Comparison of ENCODE assay signal across 4 worm cellular contexts in the genomic region with DNA sequence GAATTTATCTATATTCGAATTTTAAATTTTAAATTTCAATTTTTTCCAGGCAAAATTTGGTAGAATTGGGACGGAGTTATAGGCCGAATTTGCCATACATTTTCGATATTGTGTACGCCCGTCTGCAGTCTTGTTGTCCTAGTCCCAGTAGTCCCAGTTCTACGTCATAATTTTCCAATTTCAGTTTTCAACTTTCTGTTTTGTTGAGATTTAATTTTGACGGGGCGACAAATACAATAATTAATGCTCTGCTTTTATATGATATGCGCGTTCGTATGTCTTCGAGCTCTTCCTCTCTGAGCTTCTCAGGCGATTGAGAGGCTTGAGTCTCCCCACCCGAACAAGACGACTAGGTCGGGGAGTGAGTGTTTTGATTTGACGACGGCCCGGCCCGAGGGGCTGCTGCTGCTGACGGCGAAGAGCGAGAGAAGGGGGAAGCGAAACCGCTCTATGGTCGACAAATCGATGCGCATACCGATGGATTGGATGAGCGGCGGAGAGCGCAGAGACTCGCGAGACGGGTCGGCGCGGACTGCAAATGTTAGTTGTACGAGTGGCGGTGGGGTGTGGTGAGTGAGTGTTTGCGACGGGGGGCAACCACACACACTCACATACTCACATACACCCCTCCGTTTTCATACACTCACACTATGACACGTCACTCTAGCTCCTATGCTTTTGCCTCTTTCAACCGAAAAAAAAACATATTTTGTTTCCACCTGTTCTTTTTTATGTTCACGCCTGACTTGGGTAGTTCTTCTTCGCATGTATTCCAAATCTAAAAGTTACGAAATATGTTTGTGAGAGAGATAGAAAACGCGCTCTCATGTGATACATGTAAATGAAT.
TF ChIP-seq lines count a peak whose summit lies in the region.

No protein-coding gene starts in this region.

TF ChIP-seq in whole organism, L2 larva, 48 proteins besides CTCF, POLR2A, EP300 and RAD21 (continued from another document):
- TF ChIP-seq elt-1 (tag; optimal IDR thresholded peaks at IDR 0.05; lab: Kevin White, UChicago) = no peak
- TF ChIP-seq nhr-21 (tag; optimal IDR thresholded peaks at IDR 0.05; lab: Kevin White, UChicago) = peak; percentile 64
- TF ChIP-seq fos-1 (tag; optimal IDR thresholded peaks at IDR 0.05; lab: Kevin White, UChicago) = peak; percentile 86
- TF ChIP-seq unc-39 (tag; optimal IDR thresholded peaks at IDR 0.05; lab: Kevin White, UChicago) = no peak
- no peak for TF ChIP-seq elt-3 (tag; optimal IDR thresholded peaks at IDR 0.05; lab: Kevin White, UChicago)
- peak; percentile 67 for TF ChIP-seq ama-1 (optimal IDR thresholded peaks at IDR 0.05; lab: Kevin White, UChicago)
- peak; percentile 50 for TF ChIP-seq unc-55 (GFP tag; optimal IDR thresholded peaks at IDR 0.05; lab: Kevin White, UChicago)
- no peak for TF ChIP-seq ZK546.5 (tag; optimal IDR thresholded peaks at IDR 0.05; lab: Kevin White, UChicago)
- peak in 1 of 2 experiments; percentile 46 for TF ChIP-seq lsy-2 (tag; optimal IDR thresholded peaks at IDR 0.05; lab: Kevin White, UChicago)
- TF ChIP-seq nhr-10 (tag; optimal IDR thresholded peaks at IDR 0.05; lab: Kevin White, UChicago) = no peak
- no peak for TF ChIP-seq unc-62 (GFP tag; optimal IDR thresholded peaks at IDR 0.05; lab: Kevin White, UChicago)
- no peak for TF ChIP-seq ztf-11 (tag; optimal IDR thresholded peaks at IDR 0.05; lab: Kevin White, UChicago)
- TF ChIP-seq lin-11 (tag; optimal IDR thresholded peaks at IDR 0.05; lab: Kevin White, UChicago) = peak; percentile 56
- peak; percentile 50 for TF ChIP-seq ztf-4 (tag; optimal IDR thresholded peaks at IDR 0.05; lab: Kevin White, UChicago)
- no peak for TF ChIP-seq nhr-23 (tag; optimal IDR thresholded peaks at IDR 0.05; lab: Kevin White, UChicago)
- peak; percentile 78 for TF ChIP-seq sem-4 (tag; optimal IDR thresholded peaks at IDR 0.05; lab: Kevin White, UChicago)
- TF ChIP-seq aly-2 (tag; optimal IDR thresholded peaks at IDR 0.05; lab: Kevin White, UChicago) = no peak
- TF ChIP-seq Y55F3AM.14 (GFP tag; optimal IDR thresholded peaks at IDR 0.05; lab: Kevin White, UChicago) = peak; percentile 48
- TF ChIP-seq nhr-6 (tag; optimal IDR thresholded peaks at IDR 0.05; lab: Kevin White, UChicago) = no peak
- no peak for TF ChIP-seq ceh-82 (tag; optimal IDR thresholded peaks at IDR 0.05; lab: Kevin White, UChicago)
- TF ChIP-seq nhr-25 (tag; optimal IDR thresholded peaks at IDR 0.05; lab: Kevin White, UChicago) = peak; percentile 75
- peak; percentile 90 for TF ChIP-seq sma-9 (GFP tag; optimal IDR thresholded peaks at IDR 0.05; lab: Kevin White, UChicago)
- no peak for TF ChIP-seq sma-9 (tag; optimal IDR thresholded peaks at IDR 0.05; lab: Kevin White, UChicago)
- no peak for TF ChIP-seq nhr-237 (tag; optimal IDR thresholded peaks at IDR 0.05; lab: Kevin White, UChicago)
- no peak for TF ChIP-seq nhr-77 (tag; optimal IDR thresholded peaks at IDR 0.05; lab: Kevin White, UChicago)
- no peak for TF ChIP-seq peb-1 (tag; optimal IDR thresholded peaks at IDR 0.05; lab: Kevin White, UChicago)
- TF ChIP-seq C34F6.9 (tag; optimal IDR thresholded peaks at IDR 0.05; lab: Kevin White, UChicago) = peak; percentile 70
- peak; percentile 60 for TF ChIP-seq mab-5 (tag; optimal IDR thresholded peaks at IDR 0.05; lab: Kevin White, UChicago)

TF ChIP-seq in whole organism, L4 larva, 104 proteins besides CTCF, POLR2A, EP300 and RAD21 (continued from another document and continues in another):
- TF ChIP-seq nhr-77 (tag; optimal IDR thresholded peaks at IDR 0.05; lab: Kevin White, UChicago) = peak; percentile 49
- TF ChIP-seq Y48G9A.11 (GFP tag; IDR thresholded peaks at IDR 0.05; lab: Robert Waterston, UW) = no peak
- TF ChIP-seq ctbp-1 (GFP tag; IDR thresholded peaks at IDR 0.05; lab: Robert Waterston, UW) = peak; percentile 55; the same call in 1 of the 2 replicates
- TF ChIP-seq nhr-28 (tag; optimal IDR thresholded peaks at IDR 0.05; lab: Kevin White, UChicago) = peak; percentile 79
- peak; percentile 36 for TF ChIP-seq fkh-10 (GFP tag; optimal IDR thresholded peaks at IDR 0.05; lab: Kevin White, UChicago)
- peak; percentile 50 for TF ChIP-seq T20F7.1 (GFP tag; optimal IDR thresholded peaks at IDR 0.05; lab: Kevin White, UChicago)
- TF ChIP-seq F49E8.2 (tag; optimal IDR thresholded peaks at IDR 0.05; lab: Kevin White, UChicago; ENCODE audit: borderline replicate concordance) = no peak
- TF ChIP-seq Y5F2A.4 (GFP tag; optimal IDR thresholded peaks at IDR 0.05; lab: Kevin White, UChicago) = no peak
- peak; percentile 37 for TF ChIP-seq nhr-10 (tag; optimal IDR thresholded peaks at IDR 0.05; lab: Kevin White, UChicago)
- no peak for TF ChIP-seq fos-1 (tag; optimal IDR thresholded peaks at IDR 0.05; lab: Kevin White, UChicago)
- TF ChIP-seq arid-1 (GFP tag; conservative IDR thresholded peaks at IDR 0.05; lab: Robert Waterston, UW) = peak; percentile 70
- no peak for TF ChIP-seq lin-15B (tag; optimal IDR thresholded peaks at IDR 0.05; lab: Kevin White, UChicago)
- TF ChIP-seq dmd-6 (GFP tag; IDR thresholded peaks at IDR 0.05; lab: Robert Waterston, UW) = peak; percentile 80
- TF ChIP-seq mdl-1 (tag; optimal IDR thresholded peaks at IDR 0.05; lab: Kevin White, UChicago) = peak; percentile 45 to 83
- TF ChIP-seq dmd-9 (GFP tag; IDR thresholded peaks at IDR 0.05; lab: Robert Waterston, UW) = no peak
- TF ChIP-seq hlh-11 (tag; optimal IDR thresholded peaks at IDR 0.05; lab: Kevin White, UChicago) = peak; percentile 95
- TF ChIP-seq aha-1 (tag; lab: Kevin White, UChicago) = peak; percentile 97
- TF ChIP-seq nhr-237 (tag; optimal IDR thresholded peaks at IDR 0.05; lab: Kevin White, UChicago) = no peak
- no peak for TF ChIP-seq nhr-41 (GFP tag; IDR thresholded peaks at IDR 0.05; lab: Robert Waterston, UW)
- TF ChIP-seq jun-1 (tag; optimal IDR thresholded peaks at IDR 0.05; lab: Kevin White, UChicago) = no peak
- TF ChIP-seq madf-9 (GFP tag; conservative IDR thresholded peaks at IDR 0.05; lab: Robert Waterston, UW) = peak; percentile 60; the same call in 1 of the 2 replicates
- TF ChIP-seq attf-4 (tag; optimal IDR thresholded peaks at IDR 0.05; lab: Kevin White, UChicago) = no peak
- TF ChIP-seq nhr-102 (tag; optimal IDR thresholded peaks at IDR 0.05; lab: Kevin White, UChicago) = peak; percentile 20
- TF ChIP-seq zag-1 (tag; optimal IDR thresholded peaks at IDR 0.05; lab: Kevin White, UChicago) = peak; percentile 42
- TF ChIP-seq mxl-3 (GFP tag; optimal IDR thresholded peaks at IDR 0.05; lab: Kevin White, UChicago) = peak; percentile 89
- peak; percentile 61; the same call in 1 of the 2 replicates for TF ChIP-seq tra-1 (GFP tag; IDR thresholded peaks at IDR 0.05; lab: Robert Waterston, UW)
- 0 out of 2 replicates have a peak, but pooled peaks have one; percentile 31 for TF ChIP-seq zfp-3 (GFP tag; conservative IDR thresholded peaks at IDR 0.05; lab: Robert Waterston, UW)
- TF ChIP-seq nhr-11 (tag; optimal IDR thresholded peaks at IDR 0.05; lab: Kevin White, UChicago) = peak; percentile 88
- TF ChIP-seq lin-38 (GFP tag; IDR thresholded peaks at IDR 0.05; lab: Robert Waterston, UW) = peak; percentile 59
- no peak for TF ChIP-seq unc-130 (GFP tag; optimal IDR thresholded peaks at IDR 0.05; lab: Kevin White, UChicago)
- TF ChIP-seq dve-1 (tag; optimal IDR thresholded peaks at IDR 0.05; lab: Kevin White, UChicago; ENCODE audit: insufficient read depth) = peak; percentile 57

TF ChIP-seq in whole organism, late embryonic, 69 proteins besides CTCF, POLR2A, EP300 and RAD21 (continued from another document and continues in another):
- TF ChIP-seq ceh-31 (tag; optimal IDR thresholded peaks at IDR 0.05; lab: Kevin White, UChicago) = peak; percentile 93
- TF ChIP-seq ceh-24 (tag; optimal IDR thresholded peaks at IDR 0.05; lab: Kevin White, UChicago) = no peak
- TF ChIP-seq odd-2 (tag; optimal IDR thresholded peaks at IDR 0.05; lab: Kevin White, UChicago) = no peak
- TF ChIP-seq pag-3 (tag; optimal IDR thresholded peaks at IDR 0.05; lab: Kevin White, UChicago; ENCODE audit: borderline replicate concordance) = no peak
- peak; percentile 44 for TF ChIP-seq C38D4.7 (GFP tag; optimal IDR thresholded peaks at IDR 0.05; lab: Kevin White, UChicago)
- 0 out of 2 replicates have a peak, but pooled peaks have one; percentile 30 for TF ChIP-seq unc-3 (GFP tag; conservative IDR thresholded peaks at IDR 0.05; lab: Robert Waterston, UW)
- no peak for TF ChIP-seq unc-3 (tag; optimal IDR thresholded peaks at IDR 0.05; lab: Kevin White, UChicago)
- TF ChIP-seq pqm-1 (tag; optimal IDR thresholded peaks at IDR 0.05; lab: Kevin White, UChicago) = peak; percentile 33
- TF ChIP-seq eyg-1 (tag; optimal IDR thresholded peaks at IDR 0.05; lab: Kevin White, UChicago) = peak; percentile 78
- TF ChIP-seq pros-1 (tag; optimal IDR thresholded peaks at IDR 0.05; lab: Kevin White, UChicago) = peak; percentile 89
- TF ChIP-seq F13H6.1 (tag; optimal IDR thresholded peaks at IDR 0.05; lab: Kevin White, UChicago) = peak; percentile 91
- TF ChIP-seq madf-2 (tag; optimal IDR thresholded peaks at IDR 0.05; lab: Kevin White, UChicago) = peak; percentile 97
- TF ChIP-seq npax-4 (tag; optimal IDR thresholded peaks at IDR 0.05; lab: Kevin White, UChicago) = no peak
- TF ChIP-seq hlh-13 (GFP tag; optimal IDR thresholded peaks at IDR 0.05; lab: Kevin White, UChicago) = no peak
- no peak for TF ChIP-seq ceh-30 (tag; optimal IDR thresholded peaks at IDR 0.05; lab: Kevin White, UChicago)
- TF ChIP-seq fkh-10 (GFP tag; optimal IDR thresholded peaks at IDR 0.05; lab: Kevin White, UChicago) = peak; percentile 58
- peak; percentile 74 for TF ChIP-seq ztf-16 (tag; optimal IDR thresholded peaks at IDR 0.05; lab: Kevin White, UChicago)
- TF ChIP-seq ceh-19 (GFP tag; optimal IDR thresholded peaks at IDR 0.05; lab: Kevin White, UChicago) = peak; percentile 57
- peak; percentile 81 for TF ChIP-seq dmd-4 (tag; optimal IDR thresholded peaks at IDR 0.05; lab: Kevin White, UChicago; ENCODE audit: borderline replicate concordance)
- TF ChIP-seq mec-3 (tag; optimal IDR thresholded peaks at IDR 0.05; lab: Kevin White, UChicago; ENCODE audit: borderline replicate concordance) = no peak
- TF ChIP-seq syd-9 (tag; optimal IDR thresholded peaks at IDR 0.05; lab: Kevin White, UChicago) = peak; percentile 66
- TF ChIP-seq fkh-6 (tag; optimal IDR thresholded peaks at IDR 0.05; lab: Kevin White, UChicago) = peak; percentile 52
- TF ChIP-seq lim-6 (tag; optimal IDR thresholded peaks at IDR 0.05; lab: Kevin White, UChicago) = peak; percentile 56
- TF ChIP-seq ceh-6 (GFP tag; optimal IDR thresholded peaks at IDR 0.05; lab: Kevin White, UChicago) = peak; percentile 65
- no peak for TF ChIP-seq che-1 (tag; optimal IDR thresholded peaks at IDR 0.05; lab: Kevin White, UChicago)
- peak; percentile 90 for TF ChIP-seq ceh-34 (tag; optimal IDR thresholded peaks at IDR 0.05; lab: Kevin White, UChicago)
- TF ChIP-seq hlh-8 (tag; optimal IDR thresholded peaks at IDR 0.05; lab: Kevin White, UChicago) = peak; percentile 82
- TF ChIP-seq dve-1 (tag; optimal IDR thresholded peaks at IDR 0.05; lab: Kevin White, UChicago) = peak; percentile 79
- TF ChIP-seq ceh-18 (tag; optimal IDR thresholded peaks at IDR 0.05; lab: Kevin White, UChicago) = peak; percentile 88
- TF ChIP-seq K02D7.2 (tag; optimal IDR thresholded peaks at IDR 0.05; lab: Kevin White, UChicago) = no peak
- peak; percentile 33 for TF ChIP-seq tbx-7 (tag; optimal IDR thresholded peaks at IDR 0.05; lab: Kevin White, UChicago)
- TF ChIP-seq elt-4 (tag; optimal IDR thresholded peaks at IDR 0.05; lab: Kevin White, UChicago) = peak; percentile 6
- TF ChIP-seq zip-5 (tag; optimal IDR thresholded peaks at IDR 0.05; lab: Kevin White, UChicago) = peak; percentile 18
- no peak for TF ChIP-seq sox-2 (GFP tag; IDR thresholded peaks at IDR 0.05; lab: Robert Waterston, UW)
- TF ChIP-seq rnt-1 (tag; optimal IDR thresholded peaks at IDR 0.05; lab: Kevin White, UChicago) = peak; percentile 98

TF ChIP-seq in whole organism, mixed stage, embryonic, 35 proteins besides CTCF, POLR2A, EP300 and RAD21 (continued from another document):
- TF ChIP-seq M03D4.4 (tag; optimal IDR thresholded peaks at IDR 0.05; lab: Kevin White, UChicago) = peak; percentile 63
- no peak for TF ChIP-seq mep-1 (tag; optimal IDR thresholded peaks at IDR 0.05; lab: Kevin White, UChicago)
